Worm (Caenorhabditis elegans) whole organism, young adult: ENCODE results near the gene pqn-79.

Source experiments
- F49E8.2 ChIP-seq: sonication (generic microtip); optimal IDR thresholded peaks from 3 replicates; lab custom pipeline; 2017; ENCODE audit warnings: missing genetic modification characterization, mild to moderate bottlenecking, missing compliant biosample characterization, antibody characterized with exemption, moderate library complexity; ENCODE audit not compliant: insufficient read depth
- attf-3 ChIP-seq: fragments of 200-800 bp; sonication (Bioruptor generic); conservative IDR thresholded peaks from 2 replicates; pipeline ENCODE4 v1.3.6; 2022; ENCODE audit warnings: missing genetic modification reagents, missing genetic modification characterization, missing compliant biosample characterization
- attf-5 ChIP-seq: fragments of 200-800 bp; sonication (Bioruptor generic); optimal IDR thresholded peaks from 2 replicates; lab custom pipeline; 2018; ENCODE audit warnings: mild to moderate bottlenecking, missing genetic modification characterization, missing compliant biosample characterization
- ceh-58 ChIP-seq: fragments of 200-800 bp; sonication (Bioruptor generic); IDR thresholded peaks from 2 replicates; pipeline ENCODE4 v1.3.6; 2022; ENCODE audit warnings: missing genetic modification characterization, missing compliant biosample characterization
- dpff-1 ChIP-seq: sonication (generic microtip); optimal IDR thresholded peaks from 2 replicates; lab custom pipeline; 2017; ENCODE audit warnings: mild to moderate bottlenecking, missing genetic modification characterization, missing compliant biosample characterization
- lin-54 ChIP-seq: fragments of 200-800 bp; sonication (Bioruptor generic); optimal IDR thresholded peaks from 2 replicates; lab custom pipeline; 2018; ENCODE audit warnings: mild to moderate bottlenecking, missing genetic modification characterization, missing compliant biosample characterization
- mel-28 ChIP-seq: sonication (generic microtip); optimal IDR thresholded peaks from 2 replicates; lab custom pipeline; 2016; ENCODE audit warnings: borderline replicate concordance, mild to moderate bottlenecking, missing genetic modification characterization, missing compliant biosample characterization
- pha-4 ChIP-seq: fragments of 150-350 bp; sonication (generic microtip); optimal IDR thresholded peaks from 2 replicates; lab custom pipeline; 2014; ENCODE audit warnings: missing biosample characterization, missing genetic modification reagents, missing genetic modification characterization
- sdz-38 ChIP-seq: sonication (generic microtip); optimal IDR thresholded peaks from 2 replicates; lab custom pipeline; 2016; ENCODE audit warnings: missing genotype, missing genetic modification characterization, missing compliant biosample characterization
- xnd-1 ChIP-seq: sonication (generic microtip); optimal IDR thresholded peaks from 2 replicates; lab custom pipeline; 2016; ENCODE audit warnings: missing genotype, missing genetic modification reagents, missing genetic modification characterization, missing compliant biosample characterization

ce11 chrIV:15604194-15604593 lies 8.8 kb downstream of the pqn-79 start:
- TF ChIP-seq mel-28 (tag; lab: Kevin White, UChicago) (no peak), ceh-58 (GFP tag; lab: Robert Waterston, UW) (no peak), attf-3 (GFP tag; lab: Robert Waterston, UW) (no peak), lin-54 (no peak), sdz-38 (no peak), xnd-1 (tag; lab: Kevin White, UChicago) (no peak), attf-5 (GFP tag; lab: Kevin White, UChicago) (no peak), pha-4 (no peak), dpff-1 (tag; lab: Kevin White, UChicago) (no peak), F49E8.2 (tag; lab: Kevin White, UChicago) (no peak)
